Worm (Caenorhabditis elegans) whole organism, young adult: Measurements from ENCODE around the gene srab-11.

ENCODE experiments used
- C06A6.2 ChIP-seq: fragments of 200-800 bp; sonication (Bioruptor generic); conservative IDR thresholded peaks from 2 replicates; pipeline ENCODE4 v1.3.6; 2022; ENCODE audit warnings: missing genetic modification characterization, missing compliant biosample characterization
- F10E7.11 ChIP-seq: sonication (generic microtip); optimal IDR thresholded peaks from 2 replicates; lab custom pipeline; 2017; ENCODE audit warnings: mild to moderate bottlenecking, missing genetic modification characterization, moderate library complexity, missing compliant biosample characterization
- F22D6.2 ChIP-seq: sonication (generic microtip); optimal IDR thresholded peaks from 2 replicates; lab custom pipeline; 2016; ENCODE audit warnings: mild to moderate bottlenecking, missing genetic modification characterization, missing compliant biosample characterization
- F37B4.10 ChIP-seq: fragments of 200-800 bp; sonication (Bioruptor generic); IDR thresholded peaks from 2 replicates; pipeline ENCODE4 v1.3.6; 2022; ENCODE audit warnings: missing genetic modification characterization, missing compliant biosample characterization
- F39B2.1 ChIP-seq: fragments of 200-800 bp; sonication (Bioruptor generic); IDR thresholded peaks from 2 replicates; pipeline ENCODE4 v1.3.6; 2022; ENCODE audit warnings: missing genetic modification reagents, missing genetic modification characterization, missing compliant biosample characterization
- K11D2.4 ChIP-seq: fragments of 200-800 bp; sonication (Bioruptor generic); IDR thresholded peaks from 2 replicates; pipeline ENCODE4 v1.3.6; 2022; ENCODE audit warnings: missing genetic modification reagents, missing genetic modification characterization, missing compliant biosample characterization
- T07F8.4 ChIP-seq: sonication (generic microtip); optimal IDR thresholded peaks from 2 replicates; lab custom pipeline; 2016; ENCODE audit warnings: mild to moderate bottlenecking, missing genetic modification characterization, moderate library complexity, missing compliant biosample characterization
- T26A5.8 ChIP-seq: sonication (generic microtip); optimal IDR thresholded peaks from 2 replicates; lab custom pipeline; 2016; ENCODE audit warnings: missing genetic modification characterization, missing compliant biosample characterization
- Y53G8AR.9 ChIP-seq: fragments of 200-800 bp; sonication (Bioruptor generic); conservative IDR thresholded peaks from 2 replicates; pipeline ENCODE4 v1.3.6; 2022; ENCODE audit warnings: missing genetic modification reagents, missing genetic modification characterization, missing compliant biosample characterization
- Y56A3A.18 ChIP-seq: fragments of 200-800 bp; sonication (Bioruptor generic); IDR thresholded peaks from 2 replicates; pipeline ENCODE4 v1.3.6; 2022; ENCODE audit warnings: missing genetic modification reagents, missing genetic modification characterization, missing compliant biosample characterization
- attf-5 ChIP-seq: fragments of 200-800 bp; sonication (Bioruptor generic); optimal IDR thresholded peaks from 2 replicates; lab custom pipeline; 2018; ENCODE audit warnings: mild to moderate bottlenecking, missing genetic modification characterization, missing compliant biosample characterization
- cebp-2 ChIP-seq: fragments of 200-800 bp; sonication (Bioruptor generic); IDR thresholded peaks from 2 replicates; pipeline ENCODE4 v1.3.6; 2022; ENCODE audit warnings: missing genetic modification characterization, missing compliant biosample characterization
- ceh-100 ChIP-seq: fragments of 200-800 bp; sonication (Bioruptor generic); IDR thresholded peaks from 2 replicates; pipeline ENCODE4 v1.3.6; 2022; ENCODE audit warnings: missing genetic modification reagents, missing genetic modification characterization, missing compliant biosample characterization
- ceh-79 ChIP-seq: sonication (generic microtip); optimal IDR thresholded peaks from 2 replicates; lab custom pipeline; 2017; ENCODE audit warnings: mild to moderate bottlenecking, missing genetic modification characterization, missing compliant biosample characterization
- die-1 ChIP-seq: sonication (generic microtip); optimal IDR thresholded peaks from 2 replicates; lab custom pipeline; 2016; ENCODE audit warnings: missing genotype, mild to moderate bottlenecking, missing genetic modification characterization, missing compliant biosample characterization
- dox-1 ChIP-seq: fragments of 200-800 bp; sonication (Bioruptor generic); IDR thresholded peaks from 2 replicates; pipeline ENCODE4 v1.3.6; 2022; ENCODE audit warnings: missing genetic modification reagents, missing genetic modification characterization, missing compliant biosample characterization
- dpff-1 ChIP-seq: sonication (generic microtip); optimal IDR thresholded peaks from 2 replicates; lab custom pipeline; 2017; ENCODE audit warnings: mild to moderate bottlenecking, missing genetic modification characterization, missing compliant biosample characterization
- egl-44 ChIP-seq: fragments of 200-800 bp; sonication (Bioruptor generic); IDR thresholded peaks from 2 replicates; pipeline ENCODE4 v1.3.6; 2022; ENCODE audit warnings: missing genetic modification reagents, missing genetic modification characterization, missing compliant biosample characterization
- fkh-3 ChIP-seq: sonication (generic microtip); optimal IDR thresholded peaks from 2 replicates; lab custom pipeline; 2016; ENCODE audit warnings: mild to moderate bottlenecking, missing genetic modification characterization, missing compliant biosample characterization
- him-1 ChIP-seq: sonication (generic microtip); optimal IDR thresholded peaks from 2 replicates; lab custom pipeline; 2016; ENCODE audit warnings: missing genotype, missing genetic modification reagents, missing genetic modification characterization, missing compliant biosample characterization
- hmg-20 ChIP-seq: fragments of 200-800 bp; sonication (Bioruptor generic); IDR thresholded peaks from 2 replicates; pipeline ENCODE4 v1.3.6; 2022; ENCODE audit warnings: missing genetic modification reagents, missing genetic modification characterization, missing compliant biosample characterization
- hrde-1 ChIP-seq: sonication (generic microtip); optimal IDR thresholded peaks from 2 replicates; lab custom pipeline; 2016; ENCODE audit warnings: missing genetic modification characterization, mild to moderate bottlenecking, missing compliant biosample characterization, moderate library complexity, missing genotype, missing genetic modification reagents, borderline replicate concordance
- let-607 ChIP-seq, 2 experiments: fragments of 200-800 bp in 1 of 2; sonication (Bioruptor generic) in 1 of 2; sonication (generic microtip) in 1 of 2; optimal IDR thresholded peaks; 2 replicates each; lab custom pipeline; 2016 to 2018; ENCODE audit warnings: mild to moderate bottlenecking in 2 of 2, missing compliant biosample characterization in 2 of 2, missing genetic modification characterization in 2 of 2, moderate library complexity in 2 of 2, missing genotype in 1 of 2
- lin-35 ChIP-seq, 3 experiments: fragments of 150-350 bp in 2 of 3; sonication (generic microtip) in 1 of 3; optimal IDR thresholded peaks; 2 replicates each; lab custom pipeline; 2014 to 2018; ENCODE audit warnings: missing biosample characterization in 3 of 3, missing genetic modification characterization in 3 of 3, missing genetic modification reagents in 3 of 3
- lin-54 ChIP-seq: fragments of 200-800 bp; sonication (Bioruptor generic); optimal IDR thresholded peaks from 2 replicates; lab custom pipeline; 2018; ENCODE audit warnings: mild to moderate bottlenecking, missing genetic modification characterization, missing compliant biosample characterization
- madf-6 ChIP-seq: fragments of 200-800 bp; sonication (Bioruptor generic); IDR thresholded peaks from 2 replicates; pipeline ENCODE4 v1.3.6; 2022; ENCODE audit warnings: missing genetic modification reagents, missing genetic modification characterization, missing compliant biosample characterization
- mxl-1 ChIP-seq: sonication (generic microtip); optimal IDR thresholded peaks from 2 replicates; lab custom pipeline; 2016; ENCODE audit warnings: missing genetic modification characterization, missing compliant biosample characterization
- nfya-2 ChIP-seq: fragments of 200-800 bp; sonication (Bioruptor generic); IDR thresholded peaks from 2 replicates; pipeline ENCODE4 v1.3.6; 2022; ENCODE audit warnings: missing genetic modification reagents, missing genetic modification characterization, missing compliant biosample characterization
- nhr-120 ChIP-seq: fragments of 200-800 bp; sonication (Bioruptor generic); IDR thresholded peaks from 2 replicates; pipeline ENCODE4 v1.3.6; 2022; ENCODE audit warnings: missing genetic modification characterization, missing compliant biosample characterization
- sdz-38 ChIP-seq: sonication (generic microtip); optimal IDR thresholded peaks from 2 replicates; lab custom pipeline; 2016; ENCODE audit warnings: missing genotype, missing genetic modification characterization, missing compliant biosample characterization
- somi-1 ChIP-seq: fragments of 200-800 bp; sonication (Bioruptor generic); optimal IDR thresholded peaks from 2 replicates; lab custom pipeline; 2018; ENCODE audit warnings: mild to moderate bottlenecking, missing genetic modification characterization, missing compliant biosample characterization
- xnd-1 ChIP-seq: sonication (generic microtip); optimal IDR thresholded peaks from 2 replicates; lab custom pipeline; 2016; ENCODE audit warnings: missing genotype, missing genetic modification reagents, missing genetic modification characterization, missing compliant biosample characterization
- ztf-26 ChIP-seq: sonication (generic microtip); optimal IDR thresholded peaks from 2 replicates; lab custom pipeline; 2017; ENCODE audit warnings: missing genetic modification characterization, missing compliant biosample characterization
- ztf-28 ChIP-seq: fragments of 200-800 bp; sonication (Bioruptor generic); IDR thresholded peaks from 2 replicates; pipeline ENCODE4 v1.3.6; 2022; ENCODE audit warnings: missing genetic modification reagents, missing genetic modification characterization, missing compliant biosample characterization
- ztf-3 ChIP-seq: fragments of 200-800 bp; sonication (Bioruptor generic); optimal IDR thresholded peaks from 2 replicates; lab custom pipeline; 2018; ENCODE audit warnings: mild to moderate bottlenecking, missing genetic modification characterization, missing compliant biosample characterization
- ztf-6 ChIP-seq: fragments of 200-800 bp; sonication (Bioruptor generic); IDR thresholded peaks from 2 replicates; pipeline ENCODE4 v1.3.6; 2022; ENCODE audit warnings: missing genetic modification reagents, missing genetic modification characterization, missing compliant biosample characterization

srab-11 gene

ce11 chrV:3124912-3125311 lies 21.9 kb downstream of the srab-11 start, which contains the start of gene Y73C8C.12:
Gene Y73C8C.12, plus strand, starts transcription at chrV:3125212.
- TF ChIP-seq dpff-1 (tag; lab: Kevin White, UChicago) (no peak), attf-5 (GFP tag; lab: Kevin White, UChicago) (no peak), sdz-38 (no peak), K11D2.4 (no peak), let-607 (tag; optimal IDR thresholded peaks at IDR 0.05; lab: Kevin White, UChicago) (no peak), ztf-6 (no peak), ztf-26 (tag; lab: Kevin White, UChicago) (no peak), Y53G8AR.9 (GFP tag; lab: Robert Waterston, UW) (no peak), F37B4.10 (GFP tag; lab: Robert Waterston, UW) (no peak), Y56A3A.18 (GFP tag; lab: Robert Waterston, UW) (no peak), ztf-3 (no peak), xnd-1 (tag; lab: Kevin White, UChicago) (no peak), hrde-1 (tag; lab: Kevin White, UChicago) (no peak), ceh-79 (no peak), him-1 (tag; lab: Kevin White, UChicago) (no peak), nfya-2 (GFP tag; lab: Robert Waterston, UW) (no peak), madf-6 (GFP tag; lab: Robert Waterston, UW) (no peak), lin-54 (GFP tag; lab: Kevin White, UChicago) (no peak), dox-1 (GFP tag; lab: Robert Waterston, UW) (no peak), F22D6.2 (no peak)

- no peak for TF ChIP-seq mxl-1 (tag; lab: Kevin White, UChicago)
- no peak for TF ChIP-seq nhr-120 (GFP tag; lab: Robert Waterston, UW)
- no peak for TF ChIP-seq somi-1 (GFP tag; lab: Kevin White, UChicago)
- TF ChIP-seq C06A6.2 = no peak
- no peak for TF ChIP-seq ztf-28 (GFP tag; lab: Robert Waterston, UW)
- no peak for TF ChIP-seq ceh-100 (GFP tag; lab: Robert Waterston, UW)
- TF ChIP-seq madf-6 (GFP tag; lab: Robert Waterston, UW) = no peak
- no peak for TF ChIP-seq T07F8.4 (tag; lab: Kevin White, UChicago)
- TF ChIP-seq K11D2.4 = no peak
- TF ChIP-seq cebp-2 = no peak
- TF ChIP-seq egl-44 (GFP tag; lab: Robert Waterston, UW) = no peak
- TF ChIP-seq ceh-79 = no peak
- TF ChIP-seq F39B2.1 (GFP tag; lab: Robert Waterston, UW) = no peak
- no peak for TF ChIP-seq lin-54 (GFP tag; lab: Kevin White, UChicago)
- no peak for TF ChIP-seq fkh-3 (tag; lab: Kevin White, UChicago)
- TF ChIP-seq lin-35 (GFP tag; optimal IDR thresholded peaks at IDR 0.05; lab: Kevin White, UChicago) = no peak
- TF ChIP-seq hmg-20 (GFP tag; lab: Robert Waterston, UW) = no peak
- TF ChIP-seq T26A5.8 (tag; lab: Kevin White, UChicago) = no peak
These were observed 24.4 kb downstream of the srab-11 start for ce11 chrV:3122403-3122802.

- TF ChIP-seq die-1 (tag; lab: Kevin White, UChicago) (no peak), F10E7.11 (tag; lab: Kevin White, UChicago) (no peak)
- TF ChIP-seq, all 124 proteins: peak for 0
These were observed 25.1 kb downstream of the srab-11 start, which contains the start of gene srt-56 for ce11 chrV:3121743-3122142. Gene srt-56, minus strand, starts transcription at chrV:3121843.
